Worm (Caenorhabditis elegans) whole organism, mixed stage, embryonic: Measurements from ENCODE around the gene F55G7.4.

Experiments
- bed-3 ChIP-seq: fragments of 200-800 bp; sonication (Bioruptor generic); optimal IDR thresholded peaks from 3 replicates; lab custom pipeline; 2018; ENCODE audit warnings: mild to moderate bottlenecking, missing genetic modification characterization, moderate library complexity, missing compliant biosample characterization
- blmp-1 ChIP-seq: fragments of 150-350 bp; optimal IDR thresholded peaks from 2 replicates; lab custom pipeline; 2014; ENCODE audit warnings: missing biosample characterization, missing genetic modification characterization
- elt-1 ChIP-seq: sonication (generic microtip); optimal IDR thresholded peaks from 2 replicates; lab custom pipeline; 2017; ENCODE audit warnings: missing genetic modification characterization, mild to moderate bottlenecking, missing compliant biosample characterization, antibody characterized with exemption, moderate library complexity, borderline replicate concordance; ENCODE audit not compliant: insufficient read depth
- mep-1 ChIP-seq: fragments of 150-350 bp; optimal IDR thresholded peaks from 2 replicates; lab custom pipeline; 2017; ENCODE audit warnings: missing biosample characterization, missing genetic modification reagents, missing genetic modification characterization, inconsistent platforms
- nhr-237 ChIP-seq: fragments of 150-350 bp; optimal IDR thresholded peaks from 2 replicates; lab custom pipeline; 2014; ENCODE audit warnings: missing biosample characterization, missing genetic modification characterization
- nhr-76 ChIP-seq: sonication (generic microtip); optimal IDR thresholded peaks from 2 replicates; lab custom pipeline; 2017; ENCODE audit warnings: missing biosample characterization, missing genetic modification characterization
- ztf-11 ChIP-seq: fragments of 150-350 bp; optimal IDR thresholded peaks from 2 replicates; lab custom pipeline; 2014; ENCODE audit warnings: missing biosample characterization, missing genetic modification characterization

DNA sequence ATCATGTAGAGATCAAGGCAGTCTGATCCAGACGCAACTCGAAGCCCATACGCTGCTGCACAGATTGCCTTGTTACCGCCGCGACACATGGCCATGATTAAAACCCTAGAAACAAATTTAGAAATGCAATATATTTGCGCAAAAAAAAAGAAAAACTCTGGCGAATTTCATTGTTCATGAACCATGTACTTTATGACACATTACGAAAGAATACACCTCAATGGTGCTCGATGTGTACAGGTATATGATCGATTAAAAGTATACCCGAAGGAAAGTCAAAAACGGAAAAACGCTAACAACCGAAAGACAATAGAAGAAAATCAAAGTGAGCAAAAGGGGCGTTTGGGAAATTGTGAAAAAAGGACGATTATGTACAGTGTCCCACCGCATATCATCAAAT is 35.4 kb upstream of the F55G7.4 start, which contains the start of gene Y62H9A.8:
- TF ChIP-seq blmp-1 (tag; lab: Kevin White, UChicago): no peak
- no peak for TF ChIP-seq elt-1
- no peak for TF ChIP-seq ztf-11 (tag; lab: Kevin White, UChicago)
- no peak for TF ChIP-seq nhr-237
- TF ChIP-seq bed-3 (GFP tag; lab: Kevin White, UChicago): no peak
- no peak for TF ChIP-seq mep-1 (tag; lab: Kevin White, UChicago)
- no peak for TF ChIP-seq nhr-76 (tag; lab: Kevin White, UChicago)
